Worm (Caenorhabditis elegans): ENCODE results near the gene cutl-3.

- TF ChIP-seq dmd-4 (tag; optimal IDR thresholded peaks at IDR 0.05; ENCODE audit: borderline replicate concordance) (no peak), ets-4 (tag; optimal IDR thresholded peaks at IDR 0.05) (no peak), ceh-14 (tag; optimal IDR thresholded peaks at IDR 0.05) (no peak), rnt-1 (tag; optimal IDR thresholded peaks at IDR 0.05) (no peak), pros-1 (tag; optimal IDR thresholded peaks at IDR 0.05) (no peak), tbx-2 (tag; optimal IDR thresholded peaks at IDR 0.05) (no peak), ama-1 (optimal IDR thresholded peaks at IDR 0.05) (no peak)
These were observed 28.6 kb upstream of the cutl-3 start for ce11 chrX:15027566-15027965.
